Worm (Caenorhabditis elegans): ENCODE measurements around the gene bcc-1.

Gene bcc-1

ce11 chrIV:11125604-11126003 lies 33.3 kb upstream of the bcc-1 start:
- peak; percentile 24 for TF ChIP-seq nhr-129 (tag; optimal IDR thresholded peaks at IDR 0.05)
- TF ChIP-seq unc-55 (GFP tag; optimal IDR thresholded peaks at IDR 0.05), result peak; percentile 27
- peak; percentile 64 for TF ChIP-seq gmeb-1 (tag; optimal IDR thresholded peaks at IDR 0.05)
- no peak for TF ChIP-seq aly-2 (tag; optimal IDR thresholded peaks at IDR 0.05)
- no peak for TF ChIP-seq alr-1 (tag; optimal IDR thresholded peaks at IDR 0.05)
- no peak for TF ChIP-seq snpc-4 (tag; optimal IDR thresholded peaks at IDR 0.05)
- no peak for TF ChIP-seq sma-3 (GFP tag; optimal IDR thresholded peaks at IDR 0.05)

ce11 chrIV:11125200-11125599 lies 32.8 kb upstream of the bcc-1 start:
- TF ChIP-seq sem-4 (tag; optimal IDR thresholded peaks at IDR 0.05) (peak; percentile 44), elt-1 (tag; optimal IDR thresholded peaks at IDR 0.05) (no peak), nhr-12 (tag; optimal IDR thresholded peaks at IDR 0.05) (no peak), unc-55 (GFP tag; optimal IDR thresholded peaks at IDR 0.05) (peak; percentile 31), nhr-129 (tag; optimal IDR thresholded peaks at IDR 0.05) (peak; percentile 50), lin-11 (tag; optimal IDR thresholded peaks at IDR 0.05) (peak; percentile 16), lsy-2 (tag; optimal IDR thresholded peaks at IDR 0.05) (peak in 1 of 2 experiments; percentile 70), zag-1 (tag; optimal IDR thresholded peaks at IDR 0.05) (peak; percentile 38), sma-9 (GFP tag; optimal IDR thresholded peaks at IDR 0.05) (peak; percentile 1), sma-9 (tag; optimal IDR thresholded peaks at IDR 0.05) (no peak)

- TF ChIP-seq nhr-12 (tag; optimal IDR thresholded peaks at IDR 0.05) (no peak), unc-55 (GFP tag; optimal IDR thresholded peaks at IDR 0.05) (no peak), nhr-25 (tag; optimal IDR thresholded peaks at IDR 0.05) (no peak), fos-1 (tag; optimal IDR thresholded peaks at IDR 0.05) (no peak), unc-62 (GFP tag; optimal IDR thresholded peaks at IDR 0.05) (no peak), ceh-16 (tag; optimal IDR thresholded peaks at IDR 0.05) (no peak), ZK546.5 (tag; optimal IDR thresholded peaks at IDR 0.05) (no peak), lin-11 (tag; optimal IDR thresholded peaks at IDR 0.05) (no peak), skn-1 (tag; optimal IDR thresholded peaks at IDR 0.05) (no peak)
These were observed 32.3 kb upstream of the bcc-1 start, which contains the start of gene spo-11 for ce11 chrIV:11124674-11125073. Gene spo-11, minus strand, starts transcription at chrIV:11124862.

ce11 chrIV:11119972-11120562 lies 27.7 kb upstream of the bcc-1 start:
- TF ChIP-seq ceh-16 (tag; optimal IDR thresholded peaks at IDR 0.05) (peak; percentile 41), F13H6.1 (tag; optimal IDR thresholded peaks at IDR 0.05) (peak; percentile 47), unc-55 (GFP tag; optimal IDR thresholded peaks at IDR 0.05) (no peak), ZK546.5 (tag; optimal IDR thresholded peaks at IDR 0.05) (no peak), skn-1 (tag; optimal IDR thresholded peaks at IDR 0.05) (no peak), elt-1 (tag; optimal IDR thresholded peaks at IDR 0.05) (peak; percentile 84), dmd-4 (tag; optimal IDR thresholded peaks at IDR 0.05) (no peak), nhr-21 (tag; optimal IDR thresholded peaks at IDR 0.05) (peak; percentile 20)

ce11 chrIV:11118837-11119491 lies 26.6 kb upstream of the bcc-1 start, which contains the start of the genes imp-2 and enpl-1:
Gene imp-2, minus strand, starts transcription at chrIV:11118887.
Gene enpl-1, plus strand, starts transcription at chrIV:11119298.
- TF ChIP-seq blmp-1 (tag; optimal IDR thresholded peaks at IDR 0.05; ENCODE audit: insufficient read depth), result peak; percentile 10
- TF ChIP-seq elt-1 (tag; optimal IDR thresholded peaks at IDR 0.05), result no peak
- TF ChIP-seq sem-4 (tag; optimal IDR thresholded peaks at IDR 0.05), result peak; percentile 74
- TF ChIP-seq nhr-6 (tag; optimal IDR thresholded peaks at IDR 0.05), result peak; percentile 71
- peak; percentile 34 for TF ChIP-seq Y55F3AM.14 (GFP tag; optimal IDR thresholded peaks at IDR 0.05)
- TF ChIP-seq nhr-25 (tag; optimal IDR thresholded peaks at IDR 0.05), result peak; percentile 78
- TF ChIP-seq unc-39 (tag; optimal IDR thresholded peaks at IDR 0.05), result no peak
- peak; percentile 43 for TF ChIP-seq nhr-10 (tag; optimal IDR thresholded peaks at IDR 0.05)
- no peak for TF ChIP-seq nhr-12 (tag; optimal IDR thresholded peaks at IDR 0.05)
- TF ChIP-seq crh-2 (tag; optimal IDR thresholded peaks at IDR 0.05), result peak; percentile 98
- TF ChIP-seq C34F6.9 (tag; optimal IDR thresholded peaks at IDR 0.05), result peak; percentile 89
- TF ChIP-seq skn-1 (tag; optimal IDR thresholded peaks at IDR 0.05), result no peak
- no peak for TF ChIP-seq ztf-1 (GFP tag; conservative IDR thresholded peaks at IDR 0.05)
- TF ChIP-seq ZK546.5 (tag; optimal IDR thresholded peaks at IDR 0.05), result peak; percentile 34
- TF ChIP-seq mdl-1 (tag; optimal IDR thresholded peaks at IDR 0.05), result peak; percentile 70 to 97
- peak; percentile 92 for TF ChIP-seq unc-55 (GFP tag; optimal IDR thresholded peaks at IDR 0.05)
- no peak for TF ChIP-seq mbf-1 (tag; optimal IDR thresholded peaks at IDR 0.05)
- TF ChIP-seq zag-1 (tag; optimal IDR thresholded peaks at IDR 0.05), result peak; percentile 98
- TF ChIP-seq lsy-2 (tag; optimal IDR thresholded peaks at IDR 0.05), result peak; percentile 90 to 96
- no peak for TF ChIP-seq alr-1 (tag; optimal IDR thresholded peaks at IDR 0.05)
- no peak for TF ChIP-seq ztf-11 (tag; optimal IDR thresholded peaks at IDR 0.05)
- TF ChIP-seq ama-1 (optimal IDR thresholded peaks at IDR 0.05), result no peak
- TF ChIP-seq aly-2 (tag; optimal IDR thresholded peaks at IDR 0.05), result no peak
- TF ChIP-seq sma-3 (GFP tag; optimal IDR thresholded peaks at IDR 0.05), result peak; percentile 89
- TF ChIP-seq gmeb-1 (tag; optimal IDR thresholded peaks at IDR 0.05), result peak; percentile 85
- TF ChIP-seq fos-1 (tag; optimal IDR thresholded peaks at IDR 0.05), result peak; percentile 86
- TF ChIP-seq nhr-77 (tag; optimal IDR thresholded peaks at IDR 0.05), result peak; percentile 62
- no peak for TF ChIP-seq dmd-4 (tag; optimal IDR thresholded peaks at IDR 0.05)
- peak; percentile 82 for TF ChIP-seq egl-27 (tag; optimal IDR thresholded peaks at IDR 0.05)
- peak; percentile 34 for TF ChIP-seq snpc-4 (tag; optimal IDR thresholded peaks at IDR 0.05)
- TF ChIP-seq elt-3 (tag; optimal IDR thresholded peaks at IDR 0.05), result no peak
- TF ChIP-seq mab-5 (tag; optimal IDR thresholded peaks at IDR 0.05), result peak; percentile 89
- TF ChIP-seq nhr-21 (tag; optimal IDR thresholded peaks at IDR 0.05), result peak; percentile 83
- TF ChIP-seq lin-39 (tag; optimal IDR thresholded peaks at IDR 0.05), result no peak
